Worm (Caenorhabditis elegans): ENCODE measurements around the gene C25H3.16.

DNA sequence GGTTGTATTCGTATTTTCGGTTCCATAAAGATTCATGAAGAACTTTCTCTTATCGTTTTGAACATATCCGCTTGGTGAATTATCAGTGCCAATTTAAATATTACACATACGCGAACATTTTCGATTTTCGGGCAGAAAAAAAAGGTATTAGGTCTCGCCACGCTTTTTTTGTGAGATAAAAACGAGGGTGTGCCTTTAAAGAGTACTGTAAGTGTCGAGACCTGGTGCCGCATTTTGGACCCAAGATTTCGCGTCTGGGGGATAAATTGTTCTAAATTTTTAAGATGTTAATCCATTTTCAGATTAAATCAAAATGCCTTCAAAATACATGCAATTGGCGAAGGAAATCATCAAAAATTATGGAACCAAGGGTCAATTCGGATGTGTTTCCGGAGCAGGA lies 27.8 kb downstream of the C25H3.16 start, which contains the start of gene C25H3.3:
- TF ChIP-seq flt-1 (GFP tag; IDR thresholded peaks at IDR 0.05) (no peak), ama-1 (optimal IDR thresholded peaks at IDR 0.05) (no peak), pes-1 (GFP tag; IDR thresholded peaks at IDR 0.05) (no peak), tbx-37 (GFP tag; conservative IDR thresholded peaks at IDR 0.05) (no peak), hmbx-1 (tag; optimal IDR thresholded peaks at IDR 0.05) (no peak)
